5 fruit fly cellular contexts compared by ENCODE assay signal in the genomic region with DNA sequence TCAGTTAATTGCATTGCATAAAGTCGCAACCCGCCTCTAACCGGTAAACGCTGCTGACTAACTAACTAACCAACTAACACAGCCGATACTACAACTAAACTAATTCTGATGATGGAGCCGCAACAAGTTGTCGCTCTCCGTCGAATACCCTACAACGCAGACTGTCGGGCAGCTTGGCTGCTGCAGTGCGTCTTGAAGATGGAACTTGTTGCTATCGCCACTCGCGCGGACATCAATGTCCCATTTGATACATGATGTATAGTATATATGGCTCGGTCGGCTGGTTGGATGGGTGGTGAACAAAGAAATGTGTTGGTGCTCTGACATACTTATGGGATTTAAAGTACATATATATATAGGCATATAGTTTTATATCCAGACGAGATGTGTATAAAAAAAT.
TF ChIP-seq lines count a peak whose summit lies in the region.

No protein-coding gene starts in this region.

- no peak for TF ChIP-seq CTCF in whole organism, embryonic (GFP tag; optimal IDR thresholded peaks at IDR 0.05; lab: Kevin White, UChicago)

TF ChIP-seq in whole organism, adult, 20 proteins besides CTCF, POLR2A, EP300 and RAD21:
- peak; percentile 12 for TF ChIP-seq ovo (GFP tag; optimal IDR thresholded peaks at IDR 0.05; lab: Kevin White, UChicago)
- TF ChIP-seq CG33017 (tag; optimal IDR thresholded peaks at IDR 0.05; lab: Kevin White, UChicago), result no peak
- peak; percentile 6 for TF ChIP-seq CG12768 (GFP tag; optimal IDR thresholded peaks at IDR 0.05; lab: Kevin White, UChicago)
- TF ChIP-seq CG7045 (GFP tag; optimal IDR thresholded peaks at IDR 0.05; lab: Kevin White, UChicago), result no peak
- TF ChIP-seq kay (GFP tag; lab: Kevin White, UChicago; ENCODE audit: borderline replicate concordance), result peak; percentile 49
TF ChIP-seq in whole organism, adult: peak in this region for 3.

TF ChIP-seq in whole organism, embryonic, 481 proteins besides CTCF, POLR2A, EP300 and RAD21 (continues in another document):
- 0 out of 2 replicates have a peak, but pooled peaks have one; percentile 39 for TF ChIP-seq gsb (GFP tag; IDR thresholded peaks at IDR 0.05; lab: Robert Waterston, UW)
- no peak for TF ChIP-seq CG3995 (GFP tag; optimal IDR thresholded peaks at IDR 0.05; lab: Kevin White, UChicago)
- no peak for TF ChIP-seq CG32532 (GFP tag; IDR thresholded peaks at IDR 0.05; lab: Robert Waterston, UW)
- TF ChIP-seq Hmr (GFP tag; optimal IDR thresholded peaks at IDR 0.05; lab: Kevin White, UChicago), result peak; percentile 13
- TF ChIP-seq HmgD (GFP tag; optimal IDR thresholded peaks at IDR 0.05; lab: Kevin White, UChicago), result no peak
- TF ChIP-seq Sox102F (GFP tag; optimal IDR thresholded peaks at IDR 0.05; lab: Kevin White, UChicago), result peak; percentile 7
- no peak for TF ChIP-seq CG6683 (GFP tag; optimal IDR thresholded peaks at IDR 0.05; lab: Kevin White, UChicago)
- peak in 1 of 2 experiments; percentile 26 for TF ChIP-seq bsh (GFP tag; optimal IDR thresholded peaks at IDR 0.05; lab: Kevin White, UChicago)
- no peak for TF ChIP-seq ham (GFP tag; IDR thresholded peaks at IDR 0.05; lab: Robert Waterston, UW)
- TF ChIP-seq kni (GFP tag; optimal IDR thresholded peaks at IDR 0.05; lab: Kevin White, UChicago), result no peak
- no peak for TF ChIP-seq yki (optimal IDR thresholded peaks at IDR 0.05; lab: Kevin White, UChicago)
- no peak for TF ChIP-seq Dad (GFP tag; optimal IDR thresholded peaks at IDR 0.05; lab: Kevin White, UChicago)
- no peak for TF ChIP-seq CG16815 (GFP tag; optimal IDR thresholded peaks at IDR 0.05; lab: Kevin White, UChicago)
- TF ChIP-seq Med (GFP tag; lab: Kevin White, UChicago), result peak; percentile 90
- TF ChIP-seq CG4360 (GFP tag; IDR thresholded peaks at IDR 0.05; lab: Robert Waterston, UW), result no peak
- TF ChIP-seq E2f2 (GFP tag; IDR thresholded peaks at IDR 0.05; lab: Robert Waterston, UW), result peak; percentile 11; the same call in 1 of the 2 replicates
- TF ChIP-seq CG2199 (GFP tag; IDR thresholded peaks at IDR 0.05; lab: Robert Waterston, UW), result 0 out of 3 replicates have a peak, but pooled peaks have one; percentile 55
- no peak for TF ChIP-seq Vsx1 (GFP tag; optimal IDR thresholded peaks at IDR 0.05; lab: Kevin White, UChicago)
- TF ChIP-seq CG15514 (GFP tag; optimal IDR thresholded peaks at IDR 0.05; lab: Kevin White, UChicago), result peak; percentile 15
- TF ChIP-seq CG17829 (tag; optimal IDR thresholded peaks at IDR 0.05; lab: Kevin White, UChicago), result no peak

TF ChIP-seq in whole organism, prepupa, 60 proteins besides CTCF, POLR2A, EP300 and RAD21 (continues in another document):
- TF ChIP-seq spab (GFP tag; optimal IDR thresholded peaks at IDR 0.05; lab: Kevin White, UChicago), result peak; percentile 27
- TF ChIP-seq Blimp-1 (GFP tag; optimal IDR thresholded peaks at IDR 0.05; lab: Kevin White, UChicago), result no peak
- peak; percentile 21 for TF ChIP-seq Ets96B (tag; optimal IDR thresholded peaks at IDR 0.05; lab: Kevin White, UChicago)
- TF ChIP-seq svp (GFP tag; lab: Kevin White, UChicago), result peak; percentile 55
- TF ChIP-seq dsx (GFP tag; optimal IDR thresholded peaks at IDR 0.05; lab: Kevin White, UChicago; ENCODE audit: poor library complexity, severe bottlenecking), result peak; percentile 41
- TF ChIP-seq CG32006 (GFP tag; optimal IDR thresholded peaks at IDR 0.05; lab: Kevin White, UChicago), result peak; percentile 7
- TF ChIP-seq ss (GFP tag; optimal IDR thresholded peaks at IDR 0.05; lab: Kevin White, UChicago), result peak; percentile 35 to 44
- peak; percentile 8 for TF ChIP-seq achi (GFP tag; optimal IDR thresholded peaks at IDR 0.05; lab: Kevin White, UChicago)
- TF ChIP-seq net (GFP tag; optimal IDR thresholded peaks at IDR 0.05; lab: Kevin White, UChicago), result peak; percentile 49
- peak; percentile 38 for TF ChIP-seq CG3032 (tag; optimal IDR thresholded peaks at IDR 0.05; lab: Kevin White, UChicago)
- peak; percentile 55 for TF ChIP-seq CG6276 (GFP tag; optimal IDR thresholded peaks at IDR 0.05; lab: Kevin White, UChicago)
- peak; percentile 42 for TF ChIP-seq CG3919 (GFP tag; optimal IDR thresholded peaks at IDR 0.05; lab: Kevin White, UChicago)
- TF ChIP-seq eg (GFP tag; IDR thresholded peaks at IDR 0.05; lab: Robert Waterston, UW), result peak; percentile 70; the same call in 2 of the 3 replicates
- peak; percentile 33 for TF ChIP-seq CG6808 (GFP tag; optimal IDR thresholded peaks at IDR 0.05; lab: Kevin White, UChicago)
- TF ChIP-seq fd59A (GFP tag; optimal IDR thresholded peaks at IDR 0.05; lab: Kevin White, UChicago), result peak; percentile 25
- TF ChIP-seq CG6163 (GFP tag; IDR thresholded peaks at IDR 0.05; lab: Robert Waterston, UW), result peak; percentile 54; the same call in 2 of the 3 replicates
- TF ChIP-seq esn (GFP tag; optimal IDR thresholded peaks at IDR 0.05; lab: Kevin White, UChicago), result peak; percentile 51
- TF ChIP-seq topi (GFP tag; optimal IDR thresholded peaks at IDR 0.05; lab: Kevin White, UChicago), result peak; percentile 11
- TF ChIP-seq Eip78C (GFP tag; lab: Kevin White, UChicago), result peak; percentile 77
- TF ChIP-seq Sox15 (GFP tag; optimal IDR thresholded peaks at IDR 0.05; lab: Kevin White, UChicago), result no peak
- TF ChIP-seq Lpt (GFP tag; optimal IDR thresholded peaks at IDR 0.05; lab: Kevin White, UChicago), result peak; percentile 31

TF ChIP-seq in whole organism, pupa, 21 proteins besides CTCF, POLR2A, EP300 and RAD21:
- TF ChIP-seq CG8301 (tag; optimal IDR thresholded peaks at IDR 0.05; lab: Kevin White, UChicago) (peak; percentile 29), CG14655 (GFP tag; optimal IDR thresholded peaks at IDR 0.05; lab: Kevin White, UChicago) (no peak), CG15710 (tag; optimal IDR thresholded peaks at IDR 0.05; lab: Kevin White, UChicago) (peak; percentile 5), Snoo (tag; optimal IDR thresholded peaks at IDR 0.05; lab: Kevin White, UChicago) (no peak), gl (tag; optimal IDR thresholded peaks at IDR 0.05; lab: Kevin White, UChicago) (no peak), fd96Ca (GFP tag; IDR thresholded peaks at IDR 0.05; lab: Robert Waterston, UW) (peak; percentile 53; the same call in 1 of the 3 replicates), Ets98B (GFP tag; IDR thresholded peaks at IDR 0.05; lab: Robert Waterston, UW) (peak; percentile 67), CG32121 (GFP tag; IDR thresholded peaks at IDR 0.05; lab: Robert Waterston, UW) (peak; percentile 41; the same call in 1 of the 2 replicates), CG9948 (tag; optimal IDR thresholded peaks at IDR 0.05; lab: Kevin White, UChicago) (no peak), CG10348 (GFP tag; IDR thresholded peaks at IDR 0.05; lab: Robert Waterston, UW) (0 out of 2 replicates have a peak, but pooled peaks have one; percentile 7), CG8159 (tag; optimal IDR thresholded peaks at IDR 0.05; lab: Kevin White, UChicago) (peak; percentile 5), CG12605 (GFP tag; IDR thresholded peaks at IDR 0.05; lab: Robert Waterston, UW) (no peak), D1 (tag; optimal IDR thresholded peaks at IDR 0.05; lab: Kevin White, UChicago) (no peak), EcR (GFP tag; optimal IDR thresholded peaks at IDR 0.05; lab: Kevin White, UChicago) (peak; percentile 66), Pif1A (GFP tag; optimal IDR thresholded peaks at IDR 0.05; lab: Kevin White, UChicago) (no peak), rn (GFP tag; IDR thresholded peaks at IDR 0.05; lab: Robert Waterston, UW) (no peak), CG4496 (GFP tag; IDR thresholded peaks at IDR 0.05; lab: Robert Waterston, UW) (peak; percentile 80), CG13204 (GFP tag; optimal IDR thresholded peaks at IDR 0.05; lab: Kevin White, UChicago) (peak; percentile 24), Pif1B (GFP tag; optimal IDR thresholded peaks at IDR 0.05; lab: Kevin White, UChicago) (no peak), CG34367 (tag; optimal IDR thresholded peaks at IDR 0.05; lab: Kevin White, UChicago) (no peak), CG17806 (tag; optimal IDR thresholded peaks at IDR 0.05; lab: Kevin White, UChicago) (no peak)

TF ChIP-seq in whole organism, wandering third instar larva, 38 proteins besides CTCF, POLR2A, EP300 and RAD21 (continues in another document):
- TF ChIP-seq rgr (GFP tag; optimal IDR thresholded peaks at IDR 0.05; lab: Kevin White, UChicago) (peak; percentile 49), Mio (GFP tag; optimal IDR thresholded peaks at IDR 0.05; lab: Kevin White, UChicago) (no peak), N (GFP tag; optimal IDR thresholded peaks at IDR 0.05; lab: Kevin White, UChicago) (no peak), Dfd (GFP tag; optimal IDR thresholded peaks at IDR 0.05; lab: Kevin White, UChicago) (no peak), Vsx2 (GFP tag; optimal IDR thresholded peaks at IDR 0.05; lab: Kevin White, UChicago; ENCODE audit: partially characterized antibody) (no peak), foxo (GFP tag; optimal IDR thresholded peaks at IDR 0.05; lab: Kevin White, UChicago) (peak in 1 of 2 experiments; percentile 15), Myc (optimal IDR thresholded peaks at IDR 0.05; lab: Kevin White, UChicago) (no peak), br (GFP tag; optimal IDR thresholded peaks at IDR 0.05; lab: Kevin White, UChicago) (peak; percentile 33), fru (GFP tag; optimal IDR thresholded peaks at IDR 0.05; lab: Kevin White, UChicago) (no peak), CG9705 (GFP tag; optimal IDR thresholded peaks at IDR 0.05; lab: Kevin White, UChicago) (peak; percentile 7), Hr78 (GFP tag; optimal IDR thresholded peaks at IDR 0.05; lab: Kevin White, UChicago) (no peak), Sp1 (GFP tag; optimal IDR thresholded peaks at IDR 0.05; lab: Kevin White, UChicago) (peak; percentile 49), Rel (GFP tag; optimal IDR thresholded peaks at IDR 0.05; lab: Kevin White, UChicago) (no peak), Rel (tag; optimal IDR thresholded peaks at IDR 0.05; lab: Kevin White, UChicago) (no peak), Hr83 (GFP tag; optimal IDR thresholded peaks at IDR 0.05; lab: Kevin White, UChicago; ENCODE audit: poor library complexity, severe bottlenecking) (no peak), Abd-B (GFP tag; optimal IDR thresholded peaks at IDR 0.05; lab: Kevin White, UChicago) (no peak), usp (GFP tag; optimal IDR thresholded peaks at IDR 0.05; lab: Kevin White, UChicago) (no peak), sv (GFP tag; optimal IDR thresholded peaks at IDR 0.05; lab: Kevin White, UChicago) (no peak), h (GFP tag; optimal IDR thresholded peaks at IDR 0.05; lab: Kevin White, UChicago) (no peak), Jra (GFP tag; optimal IDR thresholded peaks at IDR 0.05; lab: Kevin White, UChicago) (no peak), Dif (GFP tag; optimal IDR thresholded peaks at IDR 0.05; lab: Kevin White, UChicago; ENCODE audit: partially characterized antibody) (no peak), psq (GFP tag; optimal IDR thresholded peaks at IDR 0.05; lab: Kevin White, UChicago) (peak; percentile 35), brk (GFP tag; optimal IDR thresholded peaks at IDR 0.05; lab: Kevin White, UChicago) (no peak), ey (GFP tag; optimal IDR thresholded peaks at IDR 0.05; lab: Kevin White, UChicago) (peak; percentile 34), Hnf4 (GFP tag; optimal IDR thresholded peaks at IDR 0.05; lab: Kevin White, UChicago) (peak; percentile 19), tai (GFP tag; optimal IDR thresholded peaks at IDR 0.05; lab: Kevin White, UChicago) (no peak), HLH106 (tag; optimal IDR thresholded peaks at IDR 0.05; lab: Kevin White, UChicago) (peak; percentile 41)
